Worm (Caenorhabditis elegans) whole organism, L1 larva: ENCODE results near the gene B0281.6.
"Not testable (repeated sequence)": the region's sequence is repeated elsewhere in the genome, so short reads cannot be mapped to it uniquely, and the experiment has no call there.

Experiments
- F16B12.6 ChIP-seq: fragments of 150-350 bp; optimal IDR thresholded peaks from 2 replicates; lab custom pipeline; 2014; ENCODE audit warnings: missing biosample characterization, missing genetic modification characterization
- Y116A8C.19 ChIP-seq: sonication (generic microtip); optimal IDR thresholded peaks from 2 replicates; lab custom pipeline; 2016; ENCODE audit warnings: missing compliant biosample characterization, missing genetic modification characterization, borderline replicate concordance
- ama-1 ChIP-seq: fragments of 150-350 bp; optimal IDR thresholded peaks from 2 replicates; lab custom pipeline; 2014
- blmp-1 ChIP-seq: fragments of 150-350 bp; optimal IDR thresholded peaks from 2 replicates; lab custom pipeline; 2014; ENCODE audit warnings: missing biosample characterization, missing genetic modification characterization
- ceh-8 ChIP-seq: fragments of 200-800 bp; sonication (Bioruptor generic); optimal IDR thresholded peaks from 2 replicates; lab custom pipeline; 2018; ENCODE audit warnings: mild to moderate bottlenecking, missing genetic modification characterization, moderate library complexity, missing compliant biosample characterization
- ceh-82 ChIP-seq, 3 experiments: fragments of 150-350 bp in 1 of 3; sonication (generic microtip) in 2 of 3; optimal IDR thresholded peaks; 2 replicates each; lab custom pipeline; 2014 to 2017; ENCODE audit warnings: missing biosample characterization in 3 of 3, missing genetic modification characterization in 3 of 3
- ces-1 ChIP-seq: fragments of 150-350 bp; optimal IDR thresholded peaks from 2 replicates; lab custom pipeline; 2014; ENCODE audit warnings: missing biosample characterization, missing genetic modification reagents, missing genetic modification characterization
- dsc-1 ChIP-seq: sonication (generic microtip); optimal IDR thresholded peaks from 2 replicates; lab custom pipeline; 2016; ENCODE audit warnings: mild to moderate bottlenecking, missing genetic modification characterization, missing compliant biosample characterization
- efl-1 ChIP-seq, 4 experiments: fragments of 150-350 bp; optimal IDR thresholded peaks in 3 of 4; peaks in 1 of 4; 1 replicate in 1 of 4; 2 replicates in 3 of 4; lab custom pipeline; 2014; ENCODE audit warnings: missing biosample characterization in 2 of 4, missing genetic modification characterization in 2 of 4, missing genetic modification reagents in 2 of 4
- elt-2 ChIP-seq: sonication (generic microtip); optimal IDR thresholded peaks from 2 replicates; lab custom pipeline; 2016; ENCODE audit warnings: missing genetic modification characterization, mild to moderate bottlenecking, inconsistent platforms, missing compliant biosample characterization, missing genetic modification reagents
- ets-5 ChIP-seq: fragments of 200-800 bp; sonication (Bioruptor generic); IDR thresholded peaks from 2 replicates; pipeline ENCODE4 v1.3.6; 2022; ENCODE audit warnings: missing genetic modification characterization, missing compliant biosample characterization
- fkh-4 ChIP-seq: sonication (generic microtip); optimal IDR thresholded peaks from 2 replicates; lab custom pipeline; 2016; ENCODE audit warnings: missing compliant biosample characterization, missing genetic modification characterization, borderline replicate concordance
- hlh-4 ChIP-seq: sonication (generic microtip); optimal IDR thresholded peaks from 2 replicates; lab custom pipeline; 2016; ENCODE audit warnings: mild to moderate bottlenecking, missing genetic modification characterization, missing compliant biosample characterization
- isw-1 ChIP-seq: fragments of 200-800 bp; sonication (Bioruptor generic); IDR thresholded peaks from 2 replicates; pipeline ENCODE4 v1.3.6; 2022; ENCODE audit warnings: missing genetic modification characterization, missing compliant biosample characterization
- jun-1 ChIP-seq: fragments of 150-350 bp; optimal IDR thresholded peaks from 2 replicates; lab custom pipeline; 2014; ENCODE audit warnings: missing biosample characterization, missing genetic modification reagents, missing genetic modification characterization
- lin-13 ChIP-seq: fragments of 150-350 bp; optimal IDR thresholded peaks from 2 replicates; lab custom pipeline; 2014; ENCODE audit warnings: missing biosample characterization, missing genetic modification reagents, missing genetic modification characterization
- lin-14 ChIP-seq: fragments of 200-800 bp; sonication (Bioruptor generic); optimal IDR thresholded peaks from 2 replicates; lab custom pipeline; 2018; ENCODE audit warnings: mild to moderate bottlenecking, missing genetic modification characterization, moderate library complexity, missing compliant biosample characterization
- lin-39 ChIP-seq: fragments of 150-350 bp; optimal IDR thresholded peaks from 2 replicates; lab custom pipeline; 2014; ENCODE audit warnings: missing biosample characterization, missing genetic modification reagents, missing genetic modification characterization
- lir-3 ChIP-seq: sonication (generic microtip); optimal IDR thresholded peaks from 2 replicates; lab custom pipeline; 2016; ENCODE audit warnings: mild to moderate bottlenecking, missing genetic modification characterization, moderate library complexity, missing compliant biosample characterization; ENCODE audit not compliant: poor library complexity
- mef-2 ChIP-seq: fragments of 150-350 bp; optimal IDR thresholded peaks from 2 replicates; lab custom pipeline; 2014; ENCODE audit warnings: missing biosample characterization, missing genetic modification characterization
- nhr-28 ChIP-seq: fragments of 150-350 bp; optimal IDR thresholded peaks from 2 replicates; lab custom pipeline; 2014; ENCODE audit warnings: missing biosample characterization, missing genetic modification characterization
- nhr-47 ChIP-seq: sonication (generic microtip); optimal IDR thresholded peaks from 2 replicates; lab custom pipeline; 2016; ENCODE audit warnings: mild to moderate bottlenecking, missing genetic modification characterization, moderate library complexity, missing compliant biosample characterization
- nhr-71 ChIP-seq: sonication (generic microtip); optimal IDR thresholded peaks from 2 replicates; lab custom pipeline; 2016; ENCODE audit warnings: mild to moderate bottlenecking, missing genetic modification characterization, moderate library complexity, missing compliant biosample characterization
- nhr-77 ChIP-seq: fragments of 150-350 bp; optimal IDR thresholded peaks from 2 replicates; lab custom pipeline; 2014; ENCODE audit warnings: missing biosample characterization, missing genetic modification characterization
- nhr-84 ChIP-seq: sonication (generic microtip); optimal IDR thresholded peaks from 2 replicates; lab custom pipeline; 2017; ENCODE audit warnings: missing biosample characterization, missing genetic modification characterization
- nhr-85 ChIP-seq: sonication (generic microtip); peaks from one replicate; lab custom pipeline; 2016; ENCODE audit warnings: missing genetic modification characterization, inconsistent platforms, missing compliant biosample characterization
- nhr-90 ChIP-seq: sonication (generic microtip); optimal IDR thresholded peaks from 2 replicates; lab custom pipeline; 2016; ENCODE audit warnings: mild to moderate bottlenecking, missing genetic modification characterization, missing compliant biosample characterization; ENCODE audit not compliant: poor library complexity
- pqm-1 ChIP-seq: sonication (generic microtip); optimal IDR thresholded peaks from 3 replicates; lab custom pipeline; 2017; ENCODE audit warnings: missing biosample characterization, missing genetic modification characterization
- sptf-1 ChIP-seq: fragments of 150-350 bp; optimal IDR thresholded peaks from 2 replicates; lab custom pipeline; 2014; ENCODE audit warnings: missing biosample characterization, missing genetic modification characterization
- tbx-2 ChIP-seq: sonication (generic microtip); optimal IDR thresholded peaks from 2 replicates; lab custom pipeline; 2016; ENCODE audit warnings: missing genetic modification characterization, missing compliant biosample characterization
- unc-130 ChIP-seq: fragments of 150-350 bp; optimal IDR thresholded peaks from 2 replicates; lab custom pipeline; 2017; ENCODE audit warnings: missing biosample characterization, missing genetic modification characterization, inconsistent platforms
- unc-98 ChIP-seq: fragments of 200-800 bp; sonication (Bioruptor generic); IDR thresholded peaks from 2 replicates; pipeline ENCODE4 v1.3.6; 2022; ENCODE audit warnings: missing genetic modification characterization, missing compliant biosample characterization
- zag-1 ChIP-seq: fragments of 150-350 bp; optimal IDR thresholded peaks from 2 replicates; lab custom pipeline; 2014; ENCODE audit warnings: missing biosample characterization, missing genetic modification characterization
- zip-4 ChIP-seq: fragments of 200-800 bp; sonication (Bioruptor generic); optimal IDR thresholded peaks from 2 replicates; lab custom pipeline; 2018; ENCODE audit warnings: mild to moderate bottlenecking, missing genetic modification characterization, moderate library complexity, missing compliant biosample characterization
- ztf-11 ChIP-seq, 2 experiments: sonication (generic microtip); optimal IDR thresholded peaks; 2 replicates each; lab custom pipeline; 2016 to 2017; ENCODE audit warnings: missing genetic modification characterization in 2 of 2, missing biosample characterization in 1 of 2, missing compliant biosample characterization in 1 of 2

The B0281.6 gene

ce11 chrII:2289441-2289840 is 12.8 kb downstream of the B0281.6 start (continued):
- no peak for TF ChIP-seq nhr-77 (tag; lab: Kevin White, UChicago)
- no peak for TF ChIP-seq ama-1
- peak; percentile 92 for TF ChIP-seq zip-4 (GFP tag; lab: Kevin White, UChicago)
- TF ChIP-seq lin-13 = no peak
- TF ChIP-seq tbx-2 (tag; lab: Kevin White, UChicago) = no peak
- no peak for TF ChIP-seq unc-98 (GFP tag; lab: Robert Waterston, UW)
- no peak for TF ChIP-seq lin-39 (tag; lab: Kevin White, UChicago)
- TF ChIP-seq fkh-4 (tag; lab: Kevin White, UChicago) = no peak
- TF ChIP-seq F16B12.6 = no peak
- TF ChIP-seq elt-2 (tag; lab: Kevin White, UChicago) = no peak
- peak; percentile 65 for TF ChIP-seq nhr-71 (tag; lab: Kevin White, UChicago)
- TF ChIP-seq nhr-90 (tag; lab: Kevin White, UChicago) = no peak
- TF ChIP-seq ceh-82 (tag; optimal IDR thresholded peaks at IDR 0.05; lab: Kevin White, UChicago) = peak; percentile 35 to 70 (median 61)
- no peak for TF ChIP-seq zag-1 (tag; lab: Kevin White, UChicago)
- no peak for TF ChIP-seq hlh-4
- no peak for TF ChIP-seq mef-2
- no peak for TF ChIP-seq nhr-28 (tag; lab: Kevin White, UChicago)
- no peak for TF ChIP-seq ceh-8 (GFP tag; lab: Kevin White, UChicago)
- TF ChIP-seq nhr-47 (tag; lab: Kevin White, UChicago) = peak; percentile 32
- no peak for TF ChIP-seq dsc-1 (tag; lab: Kevin White, UChicago)
- TF ChIP-seq efl-1 (optimal IDR thresholded peaks at IDR 0.05; lab: Kevin White, UChicago) = peak; percentile 27 to 54
- peak in 1 of 2 experiments; percentile 39 for TF ChIP-seq efl-1 (GFP tag; optimal IDR thresholded peaks at IDR 0.05 in 1 of 2; lab: Kevin White, UChicago)
- TF ChIP-seq Y116A8C.19 = no peak
- TF ChIP-seq ztf-11 (tag; optimal IDR thresholded peaks at IDR 0.05; lab: Kevin White, UChicago) = no peak
- no peak for TF ChIP-seq lir-3
- TF ChIP-seq pqm-1 = no peak
- peak; percentile 51 for TF ChIP-seq jun-1 (tag; lab: Kevin White, UChicago)
- TF ChIP-seq nhr-84 = no peak
- TF ChIP-seq sptf-1 = no peak

DNA sequence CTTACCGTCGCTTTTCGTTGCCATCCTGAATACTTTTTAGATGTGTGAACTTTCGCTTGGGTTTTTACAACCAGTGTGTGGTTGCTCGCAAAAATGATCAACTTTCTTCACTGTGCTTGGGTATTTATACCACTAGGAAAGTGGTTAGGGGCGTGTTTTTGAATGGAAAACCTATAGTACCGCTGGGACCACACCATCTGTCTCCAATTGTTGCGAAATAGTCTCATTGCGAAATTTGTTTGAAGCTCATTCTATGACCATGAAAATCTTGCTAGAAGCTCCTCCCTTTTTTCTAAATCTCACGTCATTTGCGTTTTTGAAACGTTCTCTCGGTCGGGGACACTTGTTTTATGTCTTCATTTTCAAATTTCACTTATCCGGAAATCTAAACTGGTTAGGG is 13.4 kb downstream of the B0281.6 start, which contains the start of the genes K09F6.10 and K09F6.13:
K09F6.10 (minus strand) TSS at position 86 of the 400 bp plus-strand sequence.
K09F6.13 (plus strand) TSS at position 317 of the 400 bp plus-strand sequence.
- peak; percentile 11; the same call in 1 of the 2 replicates for TF ChIP-seq isw-1 (GFP tag; lab: Robert Waterston, UW)
- TF ChIP-seq unc-130 (tag; lab: Kevin White, UChicago) = no peak
- TF ChIP-seq lin-14 (GFP tag; lab: Kevin White, UChicago) = peak; percentile 21
- 0 out of 2 replicates have a peak, but pooled peaks have one; percentile 77 for TF ChIP-seq ets-5 (GFP tag; lab: Robert Waterston, UW)

DNA sequence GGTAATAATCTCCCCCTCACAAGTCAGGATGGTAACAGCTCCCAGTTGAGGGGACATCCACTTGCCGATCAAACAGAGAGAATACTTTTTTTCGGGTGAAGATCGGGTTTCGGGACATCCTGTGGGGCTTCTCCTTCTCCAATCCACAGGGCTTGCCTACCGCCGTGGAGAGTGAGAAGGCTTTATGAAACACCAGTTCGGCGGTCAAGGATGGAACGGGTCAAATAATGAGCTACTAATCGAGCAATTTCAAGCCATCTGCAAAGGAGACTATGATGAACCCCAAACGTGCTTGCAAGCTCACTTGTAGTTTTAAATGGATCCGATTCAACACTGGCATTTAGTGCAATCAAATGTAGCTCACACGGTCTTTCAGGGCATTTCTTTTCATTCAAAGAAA is 17.5 kb downstream of the B0281.6 start:
- TF ChIP-seq efl-1 (optimal IDR thresholded peaks at IDR 0.05; lab: Kevin White, UChicago) (no peak), efl-1 (GFP tag; optimal IDR thresholded peaks at IDR 0.05 in 1 of 2; lab: Kevin White, UChicago) (peak in 1 of 2 experiments; percentile 57), sptf-1 (no peak)
- TF ChIP-seq, all 84 proteins: peak for 1

DNA sequence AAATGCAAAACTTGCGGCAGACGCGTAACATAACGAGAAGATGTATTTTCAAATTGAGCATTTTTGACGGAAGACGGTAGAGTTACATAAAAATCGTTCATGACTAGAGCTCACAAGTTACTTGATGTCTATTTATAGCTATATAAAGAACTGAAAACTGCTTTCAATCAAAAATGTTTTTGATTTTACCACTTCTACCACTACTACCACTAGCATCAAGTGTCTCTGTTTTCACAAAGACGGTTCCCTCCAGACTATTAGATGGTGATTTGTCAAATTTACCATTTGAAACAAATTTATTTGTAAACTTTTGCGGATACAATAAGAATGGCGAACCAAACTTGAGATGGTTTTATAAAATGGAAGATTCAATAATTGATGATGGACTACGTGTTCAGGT is 19.6 kb downstream of the B0281.6 start, which contains the start of gene K09F6.9:
K09F6.9 (minus strand) TSS at position 101 of the 400 bp plus-strand sequence.
- not testable (repeated sequence) for TF ChIP-seq isw-1 (GFP tag; lab: Robert Waterston, UW); ces-1 (GFP tag; lab: Kevin White, UChicago); nhr-90 (tag; lab: Kevin White, UChicago)

ce11 chrII:2279839-2280238 is 22.4 kb downstream of the B0281.6 start, which contains the start of gene K09F6.11:
K09F6.11 (plus strand) TSS chrII:2280139.
- no peak for TF ChIP-seq blmp-1 (tag; lab: Kevin White, UChicago)
- no peak for TF ChIP-seq nhr-84
- TF ChIP-seq nhr-47 (tag; lab: Kevin White, UChicago) = no peak
- no peak for TF ChIP-seq nhr-85 (tag; lab: Kevin White, UChicago)
